Worm (Caenorhabditis elegans) whole organism, L4 larva: ENCODE results near the gene tni-4.
A peak's percentile ranks its signal among the peaks of the same experiment; 100 is the strongest.

Experiments used
- D1046.2 ChIP-seq: fragments of 200-800 bp; sonication (Bioruptor generic); IDR thresholded peaks from 2 replicates; pipeline ENCODE4 v1.3.6; 2022; ENCODE audit warnings: missing genetic modification characterization, missing compliant biosample characterization
- F10B5.3 ChIP-seq: sonication (generic microtip); optimal IDR thresholded peaks from 2 replicates; lab custom pipeline; 2016; ENCODE audit warnings: mild to moderate bottlenecking, missing genetic modification characterization, missing compliant biosample characterization
- F44E2.7 ChIP-seq: fragments of 200-800 bp; sonication (Bioruptor generic); IDR thresholded peaks from 2 replicates; pipeline ENCODE4 v2.1.2; 2022; ENCODE audit warnings: missing genetic modification characterization, missing compliant biosample characterization
- R02D3.7 ChIP-seq: fragments of 150-350 bp; sonication (generic microtip); optimal IDR thresholded peaks from 3 replicates; lab custom pipeline; 2014; ENCODE audit warnings: missing biosample characterization, missing genetic modification characterization
- T26A8.4 ChIP-seq: fragments of 200-800 bp; sonication (Bioruptor generic); IDR thresholded peaks from 2 replicates; pipeline ENCODE4 v1.3.6; 2022; ENCODE audit warnings: missing genetic modification characterization, missing compliant biosample characterization
- Y105C5A.15 ChIP-seq: fragments of 200-800 bp; sonication (Bioruptor generic); IDR thresholded peaks from 2 replicates; pipeline ENCODE4 v1.3.6; 2022; ENCODE audit warnings: missing genetic modification characterization, missing compliant biosample characterization
- Y48G9A.11 ChIP-seq: fragments of 200-800 bp; sonication (Bioruptor generic); IDR thresholded peaks from 2 replicates; pipeline ENCODE4 v1.3.6; 2022; ENCODE audit warnings: missing genetic modification reagents, missing genetic modification characterization, missing compliant biosample characterization
- Y75B8A.6 ChIP-seq: fragments of 200-800 bp; sonication (Bioruptor generic); IDR thresholded peaks from 2 replicates; pipeline ENCODE4 v1.3.6; 2022; ENCODE audit warnings: missing genetic modification reagents, missing genetic modification characterization, missing compliant biosample characterization
- ZK546.5 ChIP-seq, 2 experiments: sonication (generic microtip); optimal IDR thresholded peaks; 2 replicates each; lab custom pipeline; 2017; ENCODE audit warnings: missing biosample characterization in 2 of 2, missing genetic modification characterization in 2 of 2
- aha-1 ChIP-seq: fragments of 150-350 bp; peaks from one replicate; lab custom pipeline; 2014; ENCODE audit warnings: missing biosample characterization, missing genetic modification characterization
- arid-1 ChIP-seq: fragments of 200-800 bp; sonication (Bioruptor generic); conservative IDR thresholded peaks from 2 replicates; pipeline ENCODE4 v1.3.6; 2022; ENCODE audit warnings: missing genetic modification reagents, missing genetic modification characterization, missing compliant biosample characterization
- ceh-20 ChIP-seq: fragments of 200-800 bp; sonication (Bioruptor generic); IDR thresholded peaks from 2 replicates; pipeline ENCODE4 v1.3.6; 2022; ENCODE audit warnings: missing genetic modification reagents, missing genetic modification characterization, missing compliant biosample characterization
- ceh-82 ChIP-seq: sonication (generic microtip); optimal IDR thresholded peaks from 2 replicates; lab custom pipeline; 2017; ENCODE audit warnings: missing biosample characterization, missing genetic modification characterization
- cey-2 ChIP-seq: sonication (generic microtip); optimal IDR thresholded peaks from 3 replicates; lab custom pipeline; 2017; ENCODE audit warnings: missing genetic modification characterization, mild to moderate bottlenecking, missing compliant biosample characterization, antibody characterized with exemption, borderline replicate concordance; ENCODE audit not compliant: insufficient read depth
- daf-16 ChIP-seq, 3 experiments: sonication (generic microtip); optimal IDR thresholded peaks; 2 replicates each; lab custom pipeline; 2016 to 2017; ENCODE audit warnings: missing genetic modification characterization in 3 of 3, missing genetic modification reagents in 3 of 3, mild to moderate bottlenecking in 2 of 3, missing compliant biosample characterization in 2 of 3, missing biosample characterization in 1 of 3, moderate library complexity in 1 of 3
- dpl-1 ChIP-seq: fragments of 150-350 bp; optimal IDR thresholded peaks from 2 replicates; lab custom pipeline; 2014; ENCODE audit warnings: missing biosample characterization, missing genetic modification reagents, missing genetic modification characterization
- duxl-1 ChIP-seq: sonication (generic microtip); optimal IDR thresholded peaks from 2 replicates; lab custom pipeline; 2016; ENCODE audit warnings: mild to moderate bottlenecking, missing genetic modification characterization, moderate library complexity, missing compliant biosample characterization; ENCODE audit not compliant: poor library complexity
- egl-27 ChIP-seq: sonication (generic microtip); optimal IDR thresholded peaks from 3 replicates; lab custom pipeline; 2017; ENCODE audit warnings: missing biosample characterization, missing genetic modification reagents, missing genetic modification characterization
- fkh-10 ChIP-seq: fragments of 150-350 bp; optimal IDR thresholded peaks from 2 replicates; lab custom pipeline; 2014; ENCODE audit warnings: missing biosample characterization, missing genetic modification reagents, missing genetic modification characterization
- gei-8 ChIP-seq: fragments of 200-800 bp; sonication (Bioruptor generic); optimal IDR thresholded peaks from 2 replicates; lab custom pipeline; 2018; ENCODE audit warnings: mild to moderate bottlenecking, missing genetic modification characterization, missing compliant biosample characterization
- hif-1 ChIP-seq, 2 experiments: sonication (generic microtip); optimal IDR thresholded peaks; 2 replicates each; lab custom pipeline; 2016 to 2017; ENCODE audit warnings: missing compliant biosample characterization in 2 of 2, missing genetic modification characterization in 2 of 2, missing genetic modification reagents in 2 of 2, missing genotype in 2 of 2, mild to moderate bottlenecking in 1 of 2
- hlh-11 ChIP-seq: fragments of 200-800 bp; sonication (Bioruptor generic); optimal IDR thresholded peaks from 2 replicates; lab custom pipeline; 2018; ENCODE audit warnings: mild to moderate bottlenecking, missing genetic modification characterization, missing compliant biosample characterization
- hmg-1.1 ChIP-seq: fragments of 200-800 bp; sonication (Bioruptor generic); IDR thresholded peaks from 2 replicates; pipeline ENCODE4 v1.3.6; 2022; ENCODE audit warnings: missing genetic modification reagents, missing genetic modification characterization, missing compliant biosample characterization
- lin-13 ChIP-seq: fragments of 150-350 bp; optimal IDR thresholded peaks from 2 replicates; lab custom pipeline; 2014; ENCODE audit warnings: missing biosample characterization, missing genetic modification reagents, missing genetic modification characterization
- lin-15B ChIP-seq: fragments of 150-350 bp; sonication (generic microtip); optimal IDR thresholded peaks from 3 replicates; lab custom pipeline; 2014; ENCODE audit warnings: missing biosample characterization, missing genetic modification characterization
- lin-38 ChIP-seq: fragments of 200-800 bp; sonication (Bioruptor generic); IDR thresholded peaks from 2 replicates; pipeline ENCODE4 v1.3.6; 2022; ENCODE audit warnings: missing genetic modification reagents, missing genetic modification characterization, missing compliant biosample characterization
- lir-3 ChIP-seq: sonication (generic microtip); optimal IDR thresholded peaks from 2 replicates; lab custom pipeline; 2016; ENCODE audit warnings: mild to moderate bottlenecking, missing genetic modification characterization, missing compliant biosample characterization
- lsy-2 ChIP-seq, 2 experiments: fragments of 150-350 bp in 1 of 2; sonication (generic microtip) in 1 of 2; optimal IDR thresholded peaks; 2 replicates each; lab custom pipeline; 2014 to 2017; ENCODE audit warnings: missing biosample characterization in 2 of 2, missing genetic modification characterization in 2 of 2
- madf-9 ChIP-seq: fragments of 200-800 bp; sonication (Bioruptor generic); conservative IDR thresholded peaks from 2 replicates; pipeline ENCODE4 v1.3.6; 2022; ENCODE audit warnings: missing genetic modification reagents, missing genetic modification characterization, missing compliant biosample characterization
- mxl-3 ChIP-seq: fragments of 200-800 bp; sonication (Bioruptor generic); optimal IDR thresholded peaks from 2 replicates; lab custom pipeline; 2018; ENCODE audit warnings: mild to moderate bottlenecking, missing genetic modification characterization, missing compliant biosample characterization
- nhr-25 ChIP-seq: sonication (generic microtip); optimal IDR thresholded peaks from 2 replicates; lab custom pipeline; 2017; ENCODE audit warnings: missing genetic modification characterization, mild to moderate bottlenecking, missing compliant biosample characterization, antibody characterized with exemption, moderate library complexity, borderline replicate concordance; ENCODE audit not compliant: insufficient read depth
- nhr-28 ChIP-seq: fragments of 150-350 bp; optimal IDR thresholded peaks from 2 replicates; lab custom pipeline; 2014; ENCODE audit warnings: missing biosample characterization, missing genetic modification characterization
- nhr-42 ChIP-seq: fragments of 200-800 bp; sonication (Bioruptor generic); IDR thresholded peaks from 2 replicates; pipeline ENCODE4 v1.3.6; 2022; ENCODE audit warnings: missing genetic modification characterization, missing compliant biosample characterization
- nhr-48 ChIP-seq: sonication (generic microtip); optimal IDR thresholded peaks from 2 replicates; lab custom pipeline; 2016; ENCODE audit warnings: mild to moderate bottlenecking, missing genetic modification characterization, missing compliant biosample characterization
- nhr-6 ChIP-seq: fragments of 150-350 bp; optimal IDR thresholded peaks from 2 replicates; lab custom pipeline; 2014; ENCODE audit warnings: missing biosample characterization, missing genetic modification characterization
- nhr-77 ChIP-seq: fragments of 150-350 bp; optimal IDR thresholded peaks from 2 replicates; lab custom pipeline; 2014; ENCODE audit warnings: missing biosample characterization, missing genetic modification characterization
- rbr-2 ChIP-seq: sonication (generic microtip); optimal IDR thresholded peaks from 2 replicates; lab custom pipeline; 2016; ENCODE audit warnings: missing genotype, missing genetic modification characterization, missing compliant biosample characterization
- saeg-2 ChIP-seq: fragments of 200-800 bp; sonication (Bioruptor generic); IDR thresholded peaks from 2 replicates; pipeline ENCODE4 v1.3.6; 2022; ENCODE audit warnings: missing genetic modification reagents, missing genetic modification characterization, missing compliant biosample characterization
- sdz-12 ChIP-seq: fragments of 200-800 bp; sonication (Bioruptor generic); optimal IDR thresholded peaks from 2 replicates; lab custom pipeline; 2018; ENCODE audit warnings: mild to moderate bottlenecking, missing genetic modification characterization, missing compliant biosample characterization
- skn-1 ChIP-seq: fragments of 150-350 bp; optimal IDR thresholded peaks from 2 replicates; lab custom pipeline; 2014; ENCODE audit warnings: missing biosample characterization, missing genetic modification characterization
- snpc-1.2 ChIP-seq: fragments of 200-800 bp; sonication (Bioruptor generic); IDR thresholded peaks from 2 replicates; pipeline ENCODE4 v1.3.6; 2022; ENCODE audit warnings: missing genetic modification reagents, missing genetic modification characterization, missing compliant biosample characterization
- unc-62 ChIP-seq, 3 experiments: fragments of 150-350 bp in 1 of 3; sonication (generic microtip); optimal IDR thresholded peaks in 2 of 3; peaks in 1 of 3; 1 replicate in 1 of 3; 2 replicates in 2 of 3; lab custom pipeline; 2014 to 2017; ENCODE audit warnings: missing biosample characterization in 3 of 3, missing genetic modification characterization in 3 of 3, missing genetic modification reagents in 3 of 3, missing genotype in 1 of 3
- vab-7 ChIP-seq: fragments of 200-800 bp; sonication (Bioruptor generic); IDR thresholded peaks from 2 replicates; pipeline ENCODE4 v1.3.6; 2022; ENCODE audit warnings: missing genetic modification reagents, missing genetic modification characterization, missing compliant biosample characterization
- zag-1 ChIP-seq: fragments of 150-350 bp; optimal IDR thresholded peaks from 2 replicates; lab custom pipeline; 2014; ENCODE audit warnings: missing biosample characterization, missing genetic modification characterization
- zip-2 ChIP-seq: fragments of 150-350 bp; optimal IDR thresholded peaks from 2 replicates; lab custom pipeline; 2014; ENCODE audit warnings: missing biosample characterization, missing genetic modification characterization

tni-4 gene

DNA sequence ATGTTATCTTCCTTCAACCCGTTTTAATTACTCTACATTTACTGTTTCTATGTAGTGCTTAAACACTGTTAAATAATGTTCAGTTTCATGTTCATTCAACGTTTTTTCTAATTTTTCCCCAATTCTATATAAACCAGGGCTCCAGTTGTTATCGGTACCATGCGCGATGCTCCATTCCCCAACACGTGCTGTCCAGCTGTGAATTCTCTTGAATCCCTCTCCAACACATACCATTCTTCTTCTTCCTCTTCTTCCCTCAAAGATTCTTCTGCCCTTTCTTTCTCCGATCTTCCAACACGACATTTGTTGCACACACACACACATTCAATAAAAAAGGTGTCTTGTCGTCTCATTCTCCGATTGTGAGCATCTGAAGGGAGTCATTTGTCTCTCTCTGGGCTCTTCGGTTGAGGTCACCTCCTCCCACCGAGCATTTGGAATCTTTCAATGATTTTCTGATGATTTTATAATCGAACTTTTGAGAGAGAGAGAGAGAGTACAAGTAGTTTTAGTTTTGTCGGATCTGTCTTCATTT lies 32.3 kb upstream of the tni-4 start:
- peak in 1 of 2 experiments; percentile 34 for TF ChIP-seq unc-62 (GFP tag; optimal IDR thresholded peaks at IDR 0.05 in 1 of 2; lab: Kevin White, UChicago)
- no peak for TF ChIP-seq unc-62 (tag; optimal IDR thresholded peaks at IDR 0.05; lab: Kevin White, UChicago)
- peak; percentile 30 for TF ChIP-seq hlh-11 (tag; lab: Kevin White, UChicago)
- TF ChIP-seq aha-1 (tag; lab: Kevin White, UChicago), result peak; percentile 72
- no peak for TF ChIP-seq hif-1 (tag; optimal IDR thresholded peaks at IDR 0.05; lab: Kevin White, UChicago)

ce11 chrIV:5173032-5173431 lies 31.4 kb upstream of the tni-4 start, which contains the start of gene lam-1:
Gene lam-1, plus strand, starts transcription at chrIV:5173332.
- TF ChIP-seq hmg-1.1 (GFP tag; lab: Robert Waterston, UW), result no peak
- no peak for TF ChIP-seq rbr-2 (tag; lab: Kevin White, UChicago)
- no peak for TF ChIP-seq Y48G9A.11 (GFP tag; lab: Robert Waterston, UW)
- TF ChIP-seq daf-16 (GFP tag; optimal IDR thresholded peaks at IDR 0.05; lab: Kevin White, UChicago), result no peak
- TF ChIP-seq daf-16 (tag; optimal IDR thresholded peaks at IDR 0.05; lab: Kevin White, UChicago), result no peak
- no peak for TF ChIP-seq lsy-2 (tag; optimal IDR thresholded peaks at IDR 0.05; lab: Kevin White, UChicago)
- no peak for TF ChIP-seq gei-8
- no peak for TF ChIP-seq Y75B8A.6
- no peak for TF ChIP-seq lin-15B (tag; lab: Kevin White, UChicago)
- TF ChIP-seq saeg-2 (GFP tag; lab: Robert Waterston, UW), result no peak
- no peak for TF ChIP-seq egl-27 (tag; lab: Kevin White, UChicago)
- no peak for TF ChIP-seq sdz-12 (GFP tag; lab: Kevin White, UChicago)
- no peak for TF ChIP-seq D1046.2 (GFP tag; lab: Robert Waterston, UW)
- no peak for TF ChIP-seq F44E2.7 (GFP tag; lab: Robert Waterston, UW)
- TF ChIP-seq, all 104 proteins: peak for 0

DNA sequence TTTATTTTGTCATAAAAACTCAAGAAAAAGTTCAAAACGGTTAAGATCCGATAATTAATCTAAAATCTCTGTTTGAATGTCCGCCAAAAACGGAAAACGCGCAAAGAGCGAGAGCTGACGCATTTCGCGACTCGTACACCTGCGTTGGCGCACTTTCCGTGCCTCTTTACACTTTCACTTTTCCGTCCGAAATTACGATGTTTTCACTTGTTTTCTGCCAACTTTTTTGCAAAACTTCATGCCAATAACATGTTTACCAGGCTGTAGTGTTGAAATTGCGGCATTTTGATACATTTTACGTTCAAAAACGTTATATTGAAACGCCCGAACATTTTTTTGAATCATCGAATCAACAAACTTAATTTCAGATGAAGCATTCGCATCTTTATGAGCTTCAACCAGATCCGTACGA lies 20.6 kb upstream of the tni-4 start, which contains the start of gene W03F8.4:
Gene W03F8.4, plus strand, starts transcription at position 369 of the 412 bp plus-strand sequence.
- peak; percentile 90 for TF ChIP-seq duxl-1
- TF ChIP-seq nhr-25 (tag; lab: Kevin White, UChicago), result peak; percentile 93
- peak; percentile 86; the same call in 1 of the 2 replicates for TF ChIP-seq arid-1
- no peak for TF ChIP-seq ceh-82
- TF ChIP-seq nhr-42 (GFP tag; lab: Robert Waterston, UW), result peak; percentile 82
- TF ChIP-seq dpl-1 (GFP tag; lab: Kevin White, UChicago), result peak; percentile 99
- TF ChIP-seq R02D3.7 (tag; lab: Kevin White, UChicago), result no peak
- TF ChIP-seq lsy-2 (tag; optimal IDR thresholded peaks at IDR 0.05; lab: Kevin White, UChicago), result peak; percentile 61 to 95
- TF ChIP-seq T26A8.4 (GFP tag; lab: Robert Waterston, UW), result peak; percentile 96
- peak; percentile 82 for TF ChIP-seq nhr-48 (tag; lab: Kevin White, UChicago)
- peak; percentile 80 for TF ChIP-seq nhr-28
- peak; percentile 90 for TF ChIP-seq ceh-20
- TF ChIP-seq nhr-6 (tag; lab: Kevin White, UChicago), result peak; percentile 81
- TF ChIP-seq mxl-3 (GFP tag; lab: Kevin White, UChicago), result peak; percentile 55
- peak; percentile 92 for TF ChIP-seq hlh-11 (tag; lab: Kevin White, UChicago)
- peak; percentile 92 for TF ChIP-seq lin-38 (GFP tag; lab: Robert Waterston, UW)
- TF ChIP-seq cey-2 (tag; lab: Kevin White, UChicago), result no peak
- TF ChIP-seq F10B5.3, result peak; percentile 82
- TF ChIP-seq fkh-10 (GFP tag; lab: Kevin White, UChicago), result peak; percentile 24
- peak; percentile 85 for TF ChIP-seq lin-13 (GFP tag; lab: Kevin White, UChicago)
- TF ChIP-seq nhr-77, result peak; percentile 91
- TF ChIP-seq lin-15B (tag; lab: Kevin White, UChicago), result peak; percentile 69
- TF ChIP-seq hmg-1.1 (GFP tag; lab: Robert Waterston, UW), result peak; percentile 89
- TF ChIP-seq lir-3 (tag; lab: Kevin White, UChicago), result no peak
- TF ChIP-seq madf-9 (GFP tag; lab: Robert Waterston, UW), result 0 out of 2 replicates have a peak, but pooled peaks have one; percentile 54
- peak; percentile 97 for TF ChIP-seq snpc-1.2
- TF ChIP-seq zip-2, result peak; percentile 49
- TF ChIP-seq vab-7 (GFP tag; lab: Robert Waterston, UW), result 0 out of 2 replicates have a peak, but pooled peaks have one; percentile 11
- no peak for TF ChIP-seq zag-1 (tag; lab: Kevin White, UChicago)
- no peak for TF ChIP-seq ZK546.5 (tag; optimal IDR thresholded peaks at IDR 0.05; lab: Kevin White, UChicago)
- no peak for TF ChIP-seq Y105C5A.15 (GFP tag; lab: Robert Waterston, UW)
- no peak for TF ChIP-seq skn-1 (tag; lab: Kevin White, UChicago)
- peak; percentile 97 for TF ChIP-seq aha-1 (tag; lab: Kevin White, UChicago)
